Fruit fly (Drosophila melanogaster) whole organism, embryonic: ENCODE measurements around the gene Cyt-c-d.
A peak's percentile ranks its signal among the peaks of the same experiment; 100 is the strongest.

ENCODE experiments used
- Bteb2 ChIP-seq: fragments of 200-800 bp; sonication (Bioruptor generic); optimal IDR thresholded peaks from 2 replicates; lab custom pipeline; 2016; ENCODE audit warnings: missing biosample characterization, missing genetic modification characterization
- CG10267 ChIP-seq: fragments of 200-800 bp; sonication (Bioruptor generic); optimal IDR thresholded peaks from 2 replicates; lab custom pipeline; 2018; ENCODE audit warnings: missing biosample characterization, mild to moderate bottlenecking, missing genetic modification characterization, moderate library complexity
- CG10959 ChIP-seq: fragments of 200-800 bp; sonication (Bioruptor generic); IDR thresholded peaks from 2 replicates; pipeline ENCODE4 v1.3.6; 2022; ENCODE audit warnings: missing biosample characterization, missing genetic modification characterization
- CG11456 ChIP-seq: fragments of 200-800 bp; sonication (Bioruptor generic); IDR thresholded peaks from 3 replicates; pipeline ENCODE4 v1.3.6; 2022; ENCODE audit warnings: missing biosample characterization, missing genetic modification characterization
- CG12769 ChIP-seq: fragments of 200-800 bp; sonication (Bioruptor generic); optimal IDR thresholded peaks from 2 replicates; lab custom pipeline; 2019; ENCODE audit warnings: missing biosample characterization, mild to moderate bottlenecking, missing genetic modification characterization, moderate library complexity
- CG14014 ChIP-seq: fragments of 200-800 bp; sonication (Bioruptor generic); IDR thresholded peaks from 2 replicates; pipeline ENCODE4 v1.3.6; 2022; ENCODE audit warnings: missing biosample characterization, missing genetic modification characterization
- CG15696 ChIP-seq: fragments of 200-800 bp; sonication (Bioruptor generic); optimal IDR thresholded peaks from 2 replicates; lab custom pipeline; 2019; ENCODE audit warnings: missing biosample characterization, mild to moderate bottlenecking, missing genetic modification characterization, moderate library complexity
- CG17186 ChIP-seq: fragments of 200-800 bp; sonication (Bioruptor generic); optimal IDR thresholded peaks from 3 replicates; lab custom pipeline; 2017; ENCODE audit warnings: missing biosample characterization, missing genetic modification reagents, missing genetic modification characterization
- CG30403 ChIP-seq: fragments of 200-800 bp; sonication (Bioruptor generic); optimal IDR thresholded peaks from 3 replicates; lab custom pipeline; 2016; ENCODE audit warnings: missing biosample characterization, missing genetic modification characterization
- CG3065 ChIP-seq: fragments of 200-800 bp; sonication (Bioruptor generic); optimal IDR thresholded peaks from 2 replicates; lab custom pipeline; 2016; ENCODE audit warnings: missing biosample characterization, missing genetic modification characterization
- CG32532 ChIP-seq: fragments of 200-800 bp; sonication (Bioruptor generic); IDR thresholded peaks from 2 replicates; pipeline ENCODE4 v1.3.6; 2022; ENCODE audit warnings: missing biosample characterization, missing genetic modification characterization
- CG34376 ChIP-seq: fragments of 200-800 bp; sonication (Bioruptor generic); optimal IDR thresholded peaks from 2 replicates; lab custom pipeline; 2018; ENCODE audit warnings: missing biosample characterization, mild to moderate bottlenecking, missing genetic modification characterization
- CG4854 ChIP-seq: fragments of 200-800 bp; sonication (Bioruptor generic); optimal IDR thresholded peaks from 2 replicates; lab custom pipeline; 2016; ENCODE audit warnings: missing biosample characterization, missing genetic modification characterization, inconsistent platforms
- CG7357 ChIP-seq: fragments of 200-800 bp; sonication (Bioruptor generic); IDR thresholded peaks from 3 replicates; pipeline ENCODE4 v1.3.6; 2022; ENCODE audit warnings: missing biosample characterization, missing genetic modification characterization
- CG8765 ChIP-seq: fragments of 200-800 bp; sonication (Bioruptor generic); IDR thresholded peaks from 2 replicates; pipeline ENCODE4 v1.3.6; 2022; ENCODE audit warnings: missing biosample characterization, missing genetic modification characterization
- CG9876 ChIP-seq: fragments of 200-800 bp; sonication (Bioruptor generic); optimal IDR thresholded peaks from 2 replicates; lab custom pipeline; 2016; ENCODE audit warnings: missing biosample characterization, missing genetic modification characterization
- CTCF ChIP-seq: fragments of 200-800 bp; sonication (Bioruptor generic); optimal IDR thresholded peaks from 2 replicates; lab custom pipeline; 2017; ENCODE audit warnings: missing biosample characterization, mild to moderate bottlenecking, missing genetic modification characterization, moderate library complexity
- D ChIP-seq, 2 experiments: fragments of 200-800 bp in 1 of 2; fragments of >200 bp in 1 of 2; sonication (Bioruptor generic) in 1 of 2; optimal IDR thresholded peaks; 2 replicates in 1 of 2; 3 replicates in 1 of 2; lab custom pipeline; 2017; ENCODE audit warnings: mild to moderate bottlenecking in 1 of 2, missing biosample characterization in 1 of 2, missing genetic modification characterization in 1 of 2, missing genetic modification reagents in 1 of 2
- D19B ChIP-seq: fragments of 200-800 bp; sonication (Bioruptor generic); optimal IDR thresholded peaks from 2 replicates; lab custom pipeline; 2017; ENCODE audit warnings: missing biosample characterization, mild to moderate bottlenecking, missing genetic modification characterization
- Dfd ChIP-seq, 2 experiments: fragments of >200 bp; optimal IDR thresholded peaks; 2 replicates each; lab custom pipeline; 2017; ENCODE audit warnings: missing biosample characterization in 2 of 2, missing genetic modification characterization in 2 of 2
- E2f1 ChIP-seq: fragments of 200-800 bp; sonication (Bioruptor generic); IDR thresholded peaks from 2 replicates; pipeline ENCODE4 v1.3.6; 2022; ENCODE audit warnings: missing biosample characterization, missing genetic modification characterization
- Eip74EF ChIP-seq, 2 experiments: fragments of 200-800 bp in 1 of 2; fragments of >200 bp in 1 of 2; sonication (Bioruptor generic) in 1 of 2; optimal IDR thresholded peaks; 2 replicates each; lab custom pipeline; 2017 to 2019; ENCODE audit warnings: missing biosample characterization in 2 of 2, missing genetic modification characterization in 2 of 2, mild to moderate bottlenecking in 1 of 2, moderate library complexity in 1 of 2
- HmgZ ChIP-seq: fragments of 200-800 bp; sonication (Bioruptor generic); optimal IDR thresholded peaks from 2 replicates; lab custom pipeline; 2018; ENCODE audit warnings: missing biosample characterization, mild to moderate bottlenecking, missing genetic modification characterization
- Lim3 ChIP-seq: fragments of 200-800 bp; sonication (Bioruptor generic); IDR thresholded peaks from 2 replicates; pipeline ENCODE4 v1.3.6; 2022; ENCODE audit warnings: missing biosample characterization, missing genetic modification characterization
- MBD-R2 ChIP-seq: fragments of 200-800 bp; sonication (Bioruptor generic); IDR thresholded peaks from 2 replicates; pipeline ENCODE4 v1.3.6; 2022; ENCODE audit warnings: missing biosample characterization, missing genetic modification characterization
- Meics ChIP-seq: fragments of 200-800 bp; sonication (Bioruptor generic); optimal IDR thresholded peaks from 2 replicates; lab custom pipeline; 2017; ENCODE audit warnings: missing biosample characterization, mild to moderate bottlenecking, missing genetic modification characterization
- NC2β ChIP-seq: fragments of 200-800 bp; sonication (Bioruptor generic); optimal IDR thresholded peaks from 2 replicates; lab custom pipeline; 2016; ENCODE audit warnings: missing biosample characterization, missing genetic modification characterization
- NFAT ChIP-seq: fragments of 200-800 bp; sonication (Bioruptor generic); IDR thresholded peaks from 2 replicates; pipeline ENCODE4 v1.3.6; 2022; ENCODE audit warnings: missing biosample characterization, missing genetic modification characterization
- Oaz ChIP-seq: fragments of 200-800 bp; sonication (Bioruptor generic); IDR thresholded peaks from 2 replicates; pipeline ENCODE4 v1.3.6; 2022; ENCODE audit warnings: missing biosample characterization, missing genetic modification characterization
- PHDP ChIP-seq: fragments of 200-800 bp; sonication (Bioruptor generic); optimal IDR thresholded peaks from 3 replicates; lab custom pipeline; 2018; ENCODE audit warnings: missing biosample characterization, mild to moderate bottlenecking, missing genetic modification characterization, moderate library complexity
- Spps ChIP-seq: fragments of 200-800 bp; sonication (Bioruptor generic); optimal IDR thresholded peaks from 2 replicates; lab custom pipeline; 2018; ENCODE audit warnings: missing biosample characterization, mild to moderate bottlenecking, missing genetic modification characterization
- ara ChIP-seq: fragments of 200-800 bp; sonication (Bioruptor generic); IDR thresholded peaks from 2 replicates; pipeline ENCODE4 v1.3.6; 2022; ENCODE audit warnings: missing biosample characterization, missing genetic modification characterization
- bcd ChIP-seq: fragments of 200-800 bp; sonication (Bioruptor generic); optimal IDR thresholded peaks from 2 replicates; lab custom pipeline; 2017; ENCODE audit warnings: missing biosample characterization, mild to moderate bottlenecking, missing genetic modification characterization
- bowl ChIP-seq: fragments of 200-800 bp; sonication (Bioruptor generic); IDR thresholded peaks from 2 replicates; pipeline ENCODE4 v1.3.6; 2022; ENCODE audit warnings: missing biosample characterization, missing genetic modification characterization
- cad ChIP-seq: fragments of >200 bp; optimal IDR thresholded peaks from 2 replicates; lab custom pipeline; 2017; ENCODE audit warnings: missing biosample characterization, missing genetic modification characterization
- crp ChIP-seq, 2 experiments: fragments of 200-800 bp; sonication (Bioruptor generic); optimal IDR thresholded peaks; 2 replicates in 1 of 2; 3 replicates in 1 of 2; lab custom pipeline; 2017; ENCODE audit warnings: missing biosample characterization in 2 of 2, missing genetic modification characterization in 2 of 2, mild to moderate bottlenecking in 1 of 2, moderate library complexity in 1 of 2
- dan ChIP-seq: fragments of 200-800 bp; sonication (Bioruptor generic); IDR thresholded peaks from 2 replicates; pipeline ENCODE4 v1.3.6; 2022; ENCODE audit warnings: missing biosample characterization, missing genetic modification characterization
- dati ChIP-seq: fragments of 200-800 bp; sonication (Bioruptor generic); IDR thresholded peaks from 2 replicates; pipeline ENCODE4 v1.3.6; 2022; ENCODE audit warnings: missing biosample characterization, missing genetic modification characterization
- dmrt99B ChIP-seq: fragments of 200-800 bp; sonication (Bioruptor generic); optimal IDR thresholded peaks from 2 replicates; lab custom pipeline; 2018; ENCODE audit warnings: missing biosample characterization, mild to moderate bottlenecking, missing genetic modification characterization, moderate library complexity
- fru ChIP-seq: fragments of >200 bp; optimal IDR thresholded peaks from 2 replicates; lab custom pipeline; 2017
- grn ChIP-seq: fragments of 200-800 bp; sonication (Bioruptor generic); optimal IDR thresholded peaks from 3 replicates; lab custom pipeline; 2017; ENCODE audit warnings: missing biosample characterization, missing genetic modification characterization
- gsb ChIP-seq: fragments of 200-800 bp; sonication (Bioruptor generic); IDR thresholded peaks from 2 replicates; pipeline ENCODE4 v1.3.6; 2022; ENCODE audit warnings: missing biosample characterization, missing genetic modification characterization
- gsb-n ChIP-seq: fragments of 200-800 bp; sonication (Bioruptor generic); optimal IDR thresholded peaks from 3 replicates; lab custom pipeline; 2018; ENCODE audit warnings: missing biosample characterization, mild to moderate bottlenecking, missing genetic modification characterization
- inv ChIP-seq: fragments of 200-800 bp; sonication (Bioruptor generic); IDR thresholded peaks from 2 replicates; pipeline ENCODE4 v1.3.6; 2022; ENCODE audit warnings: missing biosample characterization, missing genetic modification characterization; ENCODE audit not compliant: partially characterized antibody
- kay ChIP-seq: fragments of 200-800 bp; sonication (Bioruptor generic); optimal IDR thresholded peaks from 2 replicates; lab custom pipeline; 2016; ENCODE audit warnings: missing biosample characterization, missing genetic modification characterization
- nerfin-1 ChIP-seq: fragments of 200-800 bp; sonication (Bioruptor generic); optimal IDR thresholded peaks from 3 replicates; lab custom pipeline; 2019; ENCODE audit warnings: missing biosample characterization, mild to moderate bottlenecking, missing genetic modification characterization, moderate library complexity
- pb ChIP-seq: fragments of 200-800 bp; sonication (Bioruptor generic); optimal IDR thresholded peaks from 3 replicates; lab custom pipeline; 2016; ENCODE audit warnings: missing biosample characterization, missing genetic modification characterization
- peb ChIP-seq: fragments of 200-800 bp; sonication (Bioruptor generic); IDR thresholded peaks from 2 replicates; pipeline ENCODE4 v1.3.6; 2022; ENCODE audit warnings: missing biosample characterization, missing genetic modification characterization
- pita ChIP-seq: fragments of 200-800 bp; sonication (Bioruptor generic); optimal IDR thresholded peaks from 2 replicates; lab custom pipeline; 2017; ENCODE audit warnings: missing biosample characterization, mild to moderate bottlenecking, missing genetic modification characterization
- pzg ChIP-seq: fragments of 200-800 bp; sonication (Bioruptor generic); optimal IDR thresholded peaks from 3 replicates; lab custom pipeline; 2018; ENCODE audit warnings: missing biosample characterization, mild to moderate bottlenecking, missing genetic modification characterization, moderate library complexity
- sisA ChIP-seq: fragments of 200-800 bp; sonication (Bioruptor generic); IDR thresholded peaks from 2 replicates; pipeline ENCODE4 v1.3.6; 2022; ENCODE audit warnings: missing biosample characterization, missing genetic modification characterization
- stwl ChIP-seq: fragments of 200-800 bp; sonication (Bioruptor generic); optimal IDR thresholded peaks from 3 replicates; lab custom pipeline; 2018; ENCODE audit warnings: missing biosample characterization, mild to moderate bottlenecking, missing genetic modification characterization, moderate library complexity
- vnd ChIP-seq: fragments of 200-800 bp; sonication (Bioruptor generic); IDR thresholded peaks from 3 replicates; pipeline ENCODE4 v1.3.6; 2022; ENCODE audit warnings: missing biosample characterization, missing genetic modification characterization; ENCODE audit not compliant: partially characterized antibody

The Cyt-c-d gene

DNA sequence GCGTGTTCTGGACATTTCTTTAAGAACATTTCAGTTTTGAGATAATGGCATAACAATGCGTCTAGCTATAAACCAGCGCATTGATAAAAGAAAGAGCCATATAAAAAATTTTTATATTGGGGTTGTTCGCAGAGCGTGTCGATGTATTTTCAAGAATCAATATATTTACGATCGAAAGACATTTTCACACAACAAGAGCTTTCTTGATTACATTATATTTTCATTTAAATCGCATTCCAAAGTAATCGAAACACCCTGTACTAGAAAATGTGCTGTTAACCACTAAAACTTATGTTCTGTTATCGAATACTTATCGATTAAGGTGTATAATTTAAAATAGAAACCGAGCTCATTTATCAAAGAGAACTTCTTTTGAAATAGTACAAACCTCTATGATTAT, 11.9 kb upstream of the Cyt-c-d start (continued):
- no peak for TF ChIP-seq grn
- TF ChIP-seq D19B (GFP tag; lab: Kevin White, UChicago): no peak
- no peak for TF ChIP-seq CG10267 (tag; lab: Kevin White, UChicago)
- TF ChIP-seq nerfin-1 (tag; lab: Kevin White, UChicago): no peak
- TF ChIP-seq CG12769 (tag; lab: Kevin White, UChicago): peak; percentile 38
- TF ChIP-seq Meics (GFP tag; lab: Kevin White, UChicago): no peak
- TF ChIP-seq inv: no peak
- TF ChIP-seq CG3065: no peak
- TF ChIP-seq sisA (GFP tag; lab: Robert Waterston, UW): no peak; the same call in 1 of the 2 replicates
- TF ChIP-seq CTCF: no peak
- TF ChIP-seq dmrt99B (tag; lab: Kevin White, UChicago): no peak
- peak; percentile 21; the same call in 1 of the 2 replicates for TF ChIP-seq CG14014
- TF ChIP-seq Eip74EF (GFP tag; optimal IDR thresholded peaks at IDR 0.05; lab: Kevin White, UChicago): no peak
- TF ChIP-seq peb (GFP tag; lab: Robert Waterston, UW): no peak
- peak; percentile 31 for TF ChIP-seq CG4854
- no peak for TF ChIP-seq CG17186
- TF ChIP-seq gsb-n: no peak
- peak; percentile 28 for TF ChIP-seq Bteb2 (GFP tag; lab: Kevin White, UChicago)
- TF ChIP-seq cad (GFP tag; lab: Kevin White, UChicago): no peak
- no peak for TF ChIP-seq CG11456 (GFP tag; lab: Robert Waterston, UW)
- TF ChIP-seq bcd (GFP tag; lab: Kevin White, UChicago): no peak
- no peak for TF ChIP-seq CG9876 (GFP tag; lab: Kevin White, UChicago)
- no peak for TF ChIP-seq bowl (GFP tag; lab: Robert Waterston, UW)
- no peak for TF ChIP-seq pb
- TF ChIP-seq dan (GFP tag; lab: Robert Waterston, UW): no peak
- TF ChIP-seq CG7357 (GFP tag; lab: Robert Waterston, UW): no peak
- no peak for TF ChIP-seq crp (GFP tag; optimal IDR thresholded peaks at IDR 0.05; lab: Kevin White, UChicago)
- peak; percentile 15 for TF ChIP-seq NC2β (GFP tag; lab: Kevin White, UChicago)
- no peak for TF ChIP-seq CG15696 (tag; lab: Kevin White, UChicago)
- TF ChIP-seq Spps (tag; lab: Kevin White, UChicago): no peak
- no peak for TF ChIP-seq CG8765 (GFP tag; lab: Robert Waterston, UW)
- no peak for TF ChIP-seq NFAT (GFP tag; lab: Robert Waterston, UW)
- TF ChIP-seq pita (GFP tag; lab: Kevin White, UChicago): no peak
- no peak for TF ChIP-seq stwl (tag; lab: Kevin White, UChicago)
- TF ChIP-seq Lim3 (GFP tag; lab: Robert Waterston, UW): no peak
- no peak for TF ChIP-seq Oaz (GFP tag; lab: Robert Waterston, UW)
- no peak for TF ChIP-seq CG34376
- peak; percentile 29 for TF ChIP-seq HmgZ (tag; lab: Kevin White, UChicago)
- no peak for TF ChIP-seq ara (GFP tag; lab: Robert Waterston, UW)
- no peak for TF ChIP-seq E2f1 (GFP tag; lab: Robert Waterston, UW)
- no peak for TF ChIP-seq gsb (GFP tag; lab: Robert Waterston, UW)
- peak; percentile 7 for TF ChIP-seq kay
- peak; percentile 58 for TF ChIP-seq PHDP (tag; lab: Kevin White, UChicago)
- no peak for TF ChIP-seq fru
- peak; percentile 62 for TF ChIP-seq CG30403 (GFP tag; lab: Kevin White, UChicago)
- TF ChIP-seq dati (GFP tag; lab: Robert Waterston, UW): no peak
- TF ChIP-seq pzg: no peak
- no peak for TF ChIP-seq vnd (GFP tag; lab: Robert Waterston, UW)
- TF ChIP-seq D (optimal IDR thresholded peaks at IDR 0.05; lab: Kevin White, UChicago): no peak
- no peak for TF ChIP-seq D (GFP tag; optimal IDR thresholded peaks at IDR 0.05; lab: Kevin White, UChicago)
- peak; percentile 20; the same call in 1 of the 2 replicates for TF ChIP-seq MBD-R2 (GFP tag; lab: Robert Waterston, UW)
- no peak for TF ChIP-seq CG10959 (GFP tag; lab: Robert Waterston, UW)
- no peak for TF ChIP-seq Dfd (GFP tag; optimal IDR thresholded peaks at IDR 0.05; lab: Kevin White, UChicago)
- no peak for TF ChIP-seq CG32532
